Worm (Caenorhabditis elegans) whole organism, young adult: Measurements from ENCODE around the gene C55B6.5.

Source experiments
- B0261.1 ChIP-seq: sonication (generic microtip); optimal IDR thresholded peaks from 2 replicates; lab custom pipeline; 2016; ENCODE audit warnings: mild to moderate bottlenecking, missing genetic modification characterization, moderate library complexity, missing compliant biosample characterization
- C06A6.2 ChIP-seq: fragments of 200-800 bp; sonication (Bioruptor generic); conservative IDR thresholded peaks from 2 replicates; pipeline ENCODE4 v1.3.6; 2022; ENCODE audit warnings: missing genetic modification characterization, missing compliant biosample characterization
- C17E4.6 ChIP-seq: fragments of 200-800 bp; sonication (Bioruptor generic); IDR thresholded peaks from 2 replicates; pipeline ENCODE4 v1.3.6; 2022; ENCODE audit warnings: missing genetic modification reagents, missing genetic modification characterization, missing compliant biosample characterization
- D2030.7 ChIP-seq: fragments of 200-800 bp; sonication (Bioruptor generic); IDR thresholded peaks from 2 replicates; pipeline ENCODE4 v1.3.6; 2022; ENCODE audit warnings: missing genetic modification reagents, missing genetic modification characterization, missing compliant biosample characterization
- F10E7.11 ChIP-seq: sonication (generic microtip); optimal IDR thresholded peaks from 2 replicates; lab custom pipeline; 2017; ENCODE audit warnings: mild to moderate bottlenecking, missing genetic modification characterization, moderate library complexity, missing compliant biosample characterization
- F23B12.7 ChIP-seq: sonication (generic microtip); optimal IDR thresholded peaks from 2 replicates; lab custom pipeline; 2017; ENCODE audit warnings: missing genetic modification characterization, mild to moderate bottlenecking, missing compliant biosample characterization, antibody characterized with exemption, moderate library complexity; ENCODE audit not compliant: insufficient read depth
- F49E8.2 ChIP-seq: sonication (generic microtip); optimal IDR thresholded peaks from 3 replicates; lab custom pipeline; 2017; ENCODE audit warnings: missing genetic modification characterization, mild to moderate bottlenecking, missing compliant biosample characterization, antibody characterized with exemption, moderate library complexity; ENCODE audit not compliant: insufficient read depth
- T07F8.4 ChIP-seq: sonication (generic microtip); optimal IDR thresholded peaks from 2 replicates; lab custom pipeline; 2016; ENCODE audit warnings: mild to moderate bottlenecking, missing genetic modification characterization, moderate library complexity, missing compliant biosample characterization
- Y53F4B.3 ChIP-seq: fragments of 200-800 bp; sonication (Bioruptor generic); IDR thresholded peaks from 2 replicates; pipeline ENCODE4 v1.3.6; 2022; ENCODE audit warnings: missing genetic modification reagents, missing genetic modification characterization, missing compliant biosample characterization
- Y53G8AR.9 ChIP-seq: fragments of 200-800 bp; sonication (Bioruptor generic); conservative IDR thresholded peaks from 2 replicates; pipeline ENCODE4 v1.3.6; 2022; ENCODE audit warnings: missing genetic modification reagents, missing genetic modification characterization, missing compliant biosample characterization
- Y79H2A.3 ChIP-seq: fragments of 200-800 bp; sonication (Bioruptor generic); conservative IDR thresholded peaks from 2 replicates; pipeline ENCODE4 v1.3.6; 2022; ENCODE audit warnings: missing genetic modification reagents, missing genetic modification characterization, missing compliant biosample characterization
- aptf-2 ChIP-seq: fragments of 200-800 bp; sonication (Bioruptor generic); conservative IDR thresholded peaks from 2 replicates; pipeline ENCODE4 v1.3.6; 2022; ENCODE audit warnings: missing genetic modification reagents, missing genetic modification characterization, missing compliant biosample characterization
- attf-3 ChIP-seq: fragments of 200-800 bp; sonication (Bioruptor generic); conservative IDR thresholded peaks from 2 replicates; pipeline ENCODE4 v1.3.6; 2022; ENCODE audit warnings: missing genetic modification reagents, missing genetic modification characterization, missing compliant biosample characterization
- attf-5 ChIP-seq: fragments of 200-800 bp; sonication (Bioruptor generic); optimal IDR thresholded peaks from 2 replicates; lab custom pipeline; 2018; ENCODE audit warnings: mild to moderate bottlenecking, missing genetic modification characterization, missing compliant biosample characterization
- attf-6 ChIP-seq: fragments of 200-800 bp; sonication (Bioruptor generic); IDR thresholded peaks from 2 replicates; pipeline ENCODE4 v1.3.6; 2022; ENCODE audit warnings: missing genetic modification reagents, missing genetic modification characterization, missing compliant biosample characterization
- ccch-3 ChIP-seq: fragments of 200-800 bp; sonication (Bioruptor generic); optimal IDR thresholded peaks from 2 replicates; lab custom pipeline; 2018; ENCODE audit warnings: mild to moderate bottlenecking, missing genetic modification characterization, missing compliant biosample characterization
- cebp-1 ChIP-seq, 2 experiments: fragments of 200-800 bp in 1 of 2; sonication (Bioruptor generic) in 1 of 2; sonication (generic microtip) in 1 of 2; IDR thresholded peaks in 1 of 2; optimal IDR thresholded peaks in 1 of 2; 2 replicates each; pipeline versions ENCODE4 v1.3.6 to Lab custom; 2017 to 2022; ENCODE audit warnings: missing compliant biosample characterization in 2 of 2, missing genetic modification characterization in 2 of 2, mild to moderate bottlenecking in 1 of 2, missing genetic modification reagents in 1 of 2, moderate library complexity in 1 of 2
- ceh-58 ChIP-seq: fragments of 200-800 bp; sonication (Bioruptor generic); IDR thresholded peaks from 2 replicates; pipeline ENCODE4 v1.3.6; 2022; ENCODE audit warnings: missing genetic modification characterization, missing compliant biosample characterization
- chd-7 ChIP-seq: sonication (generic microtip); optimal IDR thresholded peaks from 2 replicates; lab custom pipeline; 2016; ENCODE audit warnings: mild to moderate bottlenecking, missing genetic modification characterization, moderate library complexity, missing compliant biosample characterization
- die-1 ChIP-seq: sonication (generic microtip); optimal IDR thresholded peaks from 2 replicates; lab custom pipeline; 2016; ENCODE audit warnings: missing genotype, mild to moderate bottlenecking, missing genetic modification characterization, missing compliant biosample characterization
- dox-1 ChIP-seq: fragments of 200-800 bp; sonication (Bioruptor generic); IDR thresholded peaks from 2 replicates; pipeline ENCODE4 v1.3.6; 2022; ENCODE audit warnings: missing genetic modification reagents, missing genetic modification characterization, missing compliant biosample characterization
- efl-1 ChIP-seq: fragments of 150-350 bp; optimal IDR thresholded peaks from 2 replicates; lab custom pipeline; 2014; ENCODE audit warnings: missing biosample characterization, missing genetic modification reagents, missing genetic modification characterization
- hlh-26 ChIP-seq: fragments of 200-800 bp; sonication (Bioruptor generic); conservative IDR thresholded peaks from 2 replicates; pipeline ENCODE4 v1.3.6; 2022; ENCODE audit warnings: missing genetic modification reagents, missing genetic modification characterization, missing compliant biosample characterization
- hmg-20 ChIP-seq: fragments of 200-800 bp; sonication (Bioruptor generic); IDR thresholded peaks from 2 replicates; pipeline ENCODE4 v1.3.6; 2022; ENCODE audit warnings: missing genetic modification reagents, missing genetic modification characterization, missing compliant biosample characterization
- hsf-1 ChIP-seq: fragments of 200-800 bp; sonication (Bioruptor generic); IDR thresholded peaks from 2 replicates; pipeline ENCODE4 v1.3.6; 2022; ENCODE audit warnings: missing genetic modification reagents, missing genetic modification characterization, missing compliant biosample characterization
- lag-1 ChIP-seq: fragments of 200-800 bp; sonication (Bioruptor generic); IDR thresholded peaks from 2 replicates; pipeline ENCODE4 v1.3.6; 2022; ENCODE audit warnings: missing genetic modification reagents, missing genetic modification characterization, missing compliant biosample characterization
- lin-40 ChIP-seq: sonication (generic microtip); optimal IDR thresholded peaks from 2 replicates; lab custom pipeline; 2016; ENCODE audit warnings: missing genetic modification characterization, mild to moderate bottlenecking, missing compliant biosample characterization, missing genotype, missing genetic modification reagents
- lin-54 ChIP-seq: fragments of 200-800 bp; sonication (Bioruptor generic); optimal IDR thresholded peaks from 2 replicates; lab custom pipeline; 2018; ENCODE audit warnings: mild to moderate bottlenecking, missing genetic modification characterization, missing compliant biosample characterization
- lir-1 ChIP-seq: fragments of 200-800 bp; sonication (Bioruptor generic); conservative IDR thresholded peaks from 2 replicates; pipeline ENCODE4 v1.3.6; 2022; ENCODE audit warnings: missing genetic modification reagents, missing genetic modification characterization, missing compliant biosample characterization
- lsy-27 ChIP-seq: sonication (generic microtip); optimal IDR thresholded peaks from 2 replicates; lab custom pipeline; 2017; ENCODE audit warnings: missing genetic modification characterization, mild to moderate bottlenecking, missing compliant biosample characterization, antibody characterized with exemption, missing genotype, borderline replicate concordance; ENCODE audit not compliant: insufficient read depth
- nfya-2 ChIP-seq: fragments of 200-800 bp; sonication (Bioruptor generic); IDR thresholded peaks from 2 replicates; pipeline ENCODE4 v1.3.6; 2022; ENCODE audit warnings: missing genetic modification reagents, missing genetic modification characterization, missing compliant biosample characterization
- nhr-179 ChIP-seq: sonication (generic microtip); optimal IDR thresholded peaks from 2 replicates; lab custom pipeline; 2016; ENCODE audit warnings: mild to moderate bottlenecking, missing genetic modification characterization, missing compliant biosample characterization
- nhr-80 ChIP-seq: sonication (generic microtip); optimal IDR thresholded peaks from 2 replicates; lab custom pipeline; 2016; ENCODE audit warnings: missing genetic modification characterization, missing compliant biosample characterization
- nhr-90 ChIP-seq: sonication (generic microtip); optimal IDR thresholded peaks from 2 replicates; lab custom pipeline; 2016; ENCODE audit warnings: missing genotype, mild to moderate bottlenecking, missing genetic modification characterization, missing compliant biosample characterization
- pbrm-1 ChIP-seq: fragments of 200-800 bp; sonication (Bioruptor generic); IDR thresholded peaks from 2 replicates; pipeline ENCODE4 v1.3.6; 2022; ENCODE audit warnings: missing genetic modification reagents, missing genetic modification characterization, missing compliant biosample characterization
- sdz-38 ChIP-seq: sonication (generic microtip); optimal IDR thresholded peaks from 2 replicates; lab custom pipeline; 2016; ENCODE audit warnings: missing genotype, missing genetic modification characterization, missing compliant biosample characterization
- snpc-1.1 ChIP-seq: sonication (generic microtip); optimal IDR thresholded peaks from 2 replicates; lab custom pipeline; 2017; ENCODE audit warnings: missing genetic modification characterization, mild to moderate bottlenecking, missing compliant biosample characterization, antibody characterized with exemption, moderate library complexity, missing genotype, missing genetic modification reagents; ENCODE audit not compliant: insufficient read depth
- snpc-4 ChIP-seq, 5 experiments: fragments of 150-350 bp in 1 of 5; sonication (generic microtip) in 4 of 5; optimal IDR thresholded peaks; 2 replicates each; lab custom pipeline; 2014 to 2018; ENCODE audit warnings: missing genetic modification characterization in 5 of 5, missing biosample characterization in 3 of 5, antibody characterized with exemption in 2 of 5, mild to moderate bottlenecking in 2 of 5, missing compliant biosample characterization in 2 of 5, missing genotype in 2 of 5, moderate library complexity in 2 of 5, missing genetic modification reagents in 1 of 5
- tbx-9 ChIP-seq: sonication (generic microtip); optimal IDR thresholded peaks from 2 replicates; lab custom pipeline; 2016; ENCODE audit warnings: borderline replicate concordance, missing genetic modification characterization, inconsistent platforms, missing compliant biosample characterization
- unc-62 ChIP-seq: fragments of 150-350 bp; optimal IDR thresholded peaks from 2 replicates; lab custom pipeline; 2014; ENCODE audit warnings: missing biosample characterization, missing genetic modification reagents, missing genetic modification characterization
- ztf-22 ChIP-seq: fragments of 200-800 bp; sonication (Bioruptor generic); optimal IDR thresholded peaks from 2 replicates; lab custom pipeline; 2018; ENCODE audit warnings: mild to moderate bottlenecking, missing genetic modification characterization, moderate library complexity, missing compliant biosample characterization
- ztf-3 ChIP-seq: fragments of 200-800 bp; sonication (Bioruptor generic); optimal IDR thresholded peaks from 2 replicates; lab custom pipeline; 2018; ENCODE audit warnings: mild to moderate bottlenecking, missing genetic modification characterization, missing compliant biosample characterization

Gene C55B6.5

DNA sequence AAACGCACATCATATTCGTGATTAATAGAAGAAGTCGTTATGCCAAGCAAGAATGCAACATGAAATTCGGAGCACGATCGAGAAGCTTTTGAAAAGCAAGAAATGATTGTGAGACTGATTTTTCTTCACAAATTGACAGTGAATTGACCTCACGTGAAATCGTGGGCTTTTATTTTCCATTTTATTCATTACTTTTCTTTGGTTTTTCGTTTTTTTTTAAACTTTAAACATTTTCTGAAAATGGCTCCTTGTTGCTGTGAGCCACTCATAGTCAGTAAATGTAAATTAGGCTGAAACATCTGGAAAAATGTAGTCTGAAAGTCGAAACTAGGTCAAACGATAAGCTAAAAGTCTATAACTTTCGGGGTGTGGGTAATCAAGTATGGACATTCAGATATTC is at the start of gene C55B6.5:
Gene C55B6.5 (minus strand): TSS at position 101 of the 400 bp plus-strand sequence.
- no peak for TF ChIP-seq chd-7 (tag; lab: Kevin White, UChicago)

DNA sequence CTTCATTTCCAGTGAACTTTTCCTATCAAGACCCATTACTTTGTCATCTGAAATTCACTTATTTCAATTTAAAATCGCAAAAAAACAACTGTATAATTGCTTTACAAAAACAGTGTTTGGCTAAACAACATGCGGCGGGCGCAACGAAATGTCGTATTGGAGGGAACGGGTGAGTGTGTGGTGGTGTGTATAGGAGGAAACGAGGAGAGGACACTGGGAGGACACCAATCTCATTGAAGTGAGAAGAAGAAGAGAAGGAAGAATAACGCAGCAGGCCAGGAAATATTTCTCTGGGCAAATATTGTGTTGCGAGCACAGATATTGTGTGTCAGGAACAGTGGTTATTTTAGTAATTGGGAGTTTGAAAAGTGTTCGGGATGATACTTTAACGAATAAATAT is 49.5 kb upstream of the C55B6.5 start, which contains the start of gene F46H5.4:
Gene F46H5.4 (minus strand): TSS at position 53 of the 400 bp plus-strand sequence.
- TF ChIP-seq attf-3 (GFP tag; lab: Robert Waterston, UW) = peak; percentile 81
- TF ChIP-seq nhr-80 (tag; lab: Kevin White, UChicago) = peak; percentile 25
- no peak for TF ChIP-seq ceh-58
- no peak for TF ChIP-seq snpc-1.1 (tag; lab: Kevin White, UChicago)

DNA sequence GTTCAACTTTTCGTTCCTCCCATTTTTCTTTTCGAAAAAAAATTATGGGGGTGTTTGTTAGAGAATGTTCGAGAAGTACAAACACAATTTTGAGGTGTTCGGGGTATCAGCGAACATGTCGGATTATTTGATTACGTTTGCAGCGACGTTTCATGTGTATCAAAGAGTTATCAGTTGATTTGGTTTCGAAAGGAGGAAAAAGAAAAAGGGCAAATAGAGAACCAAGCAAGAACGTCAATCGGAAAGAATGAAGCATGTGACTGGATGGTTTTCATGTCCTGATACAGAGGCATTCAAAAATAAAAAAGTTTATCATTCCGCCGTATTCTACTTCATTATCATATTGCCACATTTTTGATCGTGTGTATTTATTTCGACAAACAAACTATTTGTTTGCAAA is 39.7 kb upstream of the C55B6.5 start:
- no peak for TF ChIP-seq F10E7.11
- TF ChIP-seq ccch-3 = no peak
- TF ChIP-seq chd-7 (tag; lab: Kevin White, UChicago) = peak; percentile 43
- peak; percentile 39 for TF ChIP-seq nhr-90 (tag; lab: Kevin White, UChicago)
- no peak for TF ChIP-seq B0261.1
- no peak for TF ChIP-seq hsf-1 (GFP tag; lab: Robert Waterston, UW)
- TF ChIP-seq ztf-3 = no peak
- 0 out of 2 replicates have a peak, but pooled peaks have one; percentile 30 for TF ChIP-seq dox-1 (GFP tag; lab: Robert Waterston, UW)
- TF ChIP-seq F49E8.2 (tag; lab: Kevin White, UChicago) = no peak
- no peak for TF ChIP-seq snpc-4 (GFP tag; optimal IDR thresholded peaks at IDR 0.05; lab: Kevin White, UChicago)
- TF ChIP-seq snpc-4 (tag; optimal IDR thresholded peaks at IDR 0.05; lab: Kevin White, UChicago) = no peak
- peak; percentile 30 for TF ChIP-seq unc-62 (GFP tag; lab: Kevin White, UChicago)
- no peak for TF ChIP-seq attf-6 (GFP tag; lab: Robert Waterston, UW)
- no peak for TF ChIP-seq D2030.7 (GFP tag; lab: Robert Waterston, UW)
- no peak for TF ChIP-seq Y53F4B.3
- TF ChIP-seq hlh-26 = no peak
- TF ChIP-seq die-1 (tag; lab: Kevin White, UChicago) = no peak
- no peak for TF ChIP-seq C17E4.6 (GFP tag; lab: Robert Waterston, UW)
- peak; percentile 3 for TF ChIP-seq ztf-22
- TF ChIP-seq nhr-179 (tag; lab: Kevin White, UChicago) = no peak
- peak; percentile 97 for TF ChIP-seq nhr-80 (tag; lab: Kevin White, UChicago)
- no peak for TF ChIP-seq lag-1 (GFP tag; lab: Robert Waterston, UW)
- no peak for TF ChIP-seq F23B12.7 (tag; lab: Kevin White, UChicago)
- 0 out of 2 replicates have a peak, but pooled peaks have one; percentile 35 for TF ChIP-seq Y53G8AR.9 (GFP tag; lab: Robert Waterston, UW)
- TF ChIP-seq lir-1 = 0 out of 2 replicates have a peak, but pooled peaks have one; percentile 10
- no peak for TF ChIP-seq aptf-2
- TF ChIP-seq nfya-2 = no peak
- no peak for TF ChIP-seq ceh-58
- peak; percentile 31 for TF ChIP-seq lin-40 (tag; lab: Kevin White, UChicago)
- TF ChIP-seq T07F8.4 = no peak
- no peak for TF ChIP-seq pbrm-1 (GFP tag; lab: Robert Waterston, UW)
- no peak for TF ChIP-seq Y79H2A.3
- no peak for TF ChIP-seq hmg-20 (GFP tag; lab: Robert Waterston, UW)
- no peak for TF ChIP-seq sdz-38 (tag; lab: Kevin White, UChicago)
- no peak for TF ChIP-seq C06A6.2 (GFP tag; lab: Robert Waterston, UW)
- TF ChIP-seq attf-5 = peak; percentile 13
- no peak for TF ChIP-seq tbx-9 (tag; lab: Kevin White, UChicago)
- no peak for TF ChIP-seq efl-1 (GFP tag; lab: Kevin White, UChicago)
- TF ChIP-seq cebp-1 (GFP tag; IDR thresholded peaks at IDR 0.05; lab: Robert Waterston, UW) = no peak; the same call in 1 of the 2 replicates
- no peak for TF ChIP-seq cebp-1 (tag; optimal IDR thresholded peaks at IDR 0.05; lab: Kevin White, UChicago)
- no peak for TF ChIP-seq lsy-27 (tag; lab: Kevin White, UChicago)
- peak; percentile 9 for TF ChIP-seq lin-54
- no peak for TF ChIP-seq snpc-1.1 (tag; lab: Kevin White, UChicago)
